Fruit fly (Drosophila melanogaster) whole organism, embryonic: ENCODE measurements around the gene Gr98c.

Experiments used
- ATbp ChIP-seq: fragments of 200-800 bp; sonication (Bioruptor generic); optimal IDR thresholded peaks from 2 replicates; lab custom pipeline; 2017; ENCODE audit warnings: missing biosample characterization, mild to moderate bottlenecking, missing genetic modification characterization, missing genetic modification reagents
- BtbVII ChIP-seq: fragments of 200-800 bp; sonication (Bioruptor generic); optimal IDR thresholded peaks from 3 replicates; lab custom pipeline; 2017; ENCODE audit warnings: missing biosample characterization, mild to moderate bottlenecking, missing genetic modification characterization
- CG10979 ChIP-seq: fragments of 200-800 bp; sonication (Bioruptor generic); optimal IDR thresholded peaks from 2 replicates; lab custom pipeline; 2018; ENCODE audit warnings: missing biosample characterization, mild to moderate bottlenecking, missing genetic modification characterization, moderate library complexity
- CG14050 ChIP-seq: fragments of 200-800 bp; sonication (Bioruptor generic); IDR thresholded peaks from 3 replicates; pipeline ENCODE4 v1.3.6; 2022; ENCODE audit warnings: missing biosample characterization, missing genetic modification characterization
- CG15601 ChIP-seq: fragments of 200-800 bp; sonication (Bioruptor generic); optimal IDR thresholded peaks from 3 replicates; lab custom pipeline; 2019; ENCODE audit warnings: missing biosample characterization, mild to moderate bottlenecking, missing genetic modification characterization, moderate library complexity
- CG16779 ChIP-seq: fragments of 200-800 bp; sonication (Bioruptor generic); IDR thresholded peaks from 2 replicates; pipeline ENCODE4 v1.3.6; 2022; ENCODE audit warnings: missing biosample characterization, missing genetic modification characterization
- CG17802 ChIP-seq: fragments of 200-800 bp; sonication (Bioruptor generic); optimal IDR thresholded peaks from 2 replicates; lab custom pipeline; 2018; ENCODE audit warnings: missing biosample characterization, mild to moderate bottlenecking, missing genetic modification characterization, moderate library complexity
- CG18476 ChIP-seq: fragments of 200-800 bp; sonication (Bioruptor generic); optimal IDR thresholded peaks from 2 replicates; lab custom pipeline; 2016; ENCODE audit warnings: missing biosample characterization, mild to moderate bottlenecking, missing genetic modification characterization
- CG2678 ChIP-seq: fragments of 200-800 bp; sonication (Bioruptor generic); optimal IDR thresholded peaks from 3 replicates; lab custom pipeline; 2019; ENCODE audit warnings: missing biosample characterization, mild to moderate bottlenecking, missing genetic modification characterization, moderate library complexity
- CG31441 ChIP-seq: fragments of 200-800 bp; sonication (Bioruptor generic); IDR thresholded peaks from 2 replicates; pipeline ENCODE4 v1.3.6; 2022; ENCODE audit warnings: missing biosample characterization, missing genetic modification characterization
- CG32772 ChIP-seq: fragments of 200-800 bp; sonication (Bioruptor generic); IDR thresholded peaks from 2 replicates; pipeline ENCODE4 v1.3.6; 2022; ENCODE audit warnings: missing biosample characterization, missing genetic modification characterization
- CG3281 ChIP-seq: fragments of 200-800 bp; sonication (Bioruptor generic); optimal IDR thresholded peaks from 3 replicates; lab custom pipeline; 2017; ENCODE audit warnings: missing biosample characterization, mild to moderate bottlenecking, missing genetic modification characterization
- CG42726 ChIP-seq: fragments of 200-800 bp; sonication (Bioruptor generic); IDR thresholded peaks from 2 replicates; pipeline ENCODE4 v1.3.6; 2022; ENCODE audit warnings: missing biosample characterization, missing genetic modification characterization; ENCODE audit not compliant: partially characterized antibody
- CG6854 ChIP-seq: fragments of 200-800 bp; sonication (Bioruptor generic); optimal IDR thresholded peaks from 3 replicates; lab custom pipeline; 2017; ENCODE audit warnings: missing biosample characterization, mild to moderate bottlenecking, missing genetic modification characterization
- CG7372 ChIP-seq: fragments of 200-800 bp; sonication (Bioruptor generic); IDR thresholded peaks from 2 replicates; pipeline ENCODE4 v1.3.6; 2022; ENCODE audit warnings: missing biosample characterization, missing genetic modification characterization
- CG7556 ChIP-seq: fragments of 200-800 bp; sonication (Bioruptor generic); optimal IDR thresholded peaks from 2 replicates; lab custom pipeline; 2017; ENCODE audit warnings: missing biosample characterization, mild to moderate bottlenecking, missing genetic modification characterization
- CG7786 ChIP-seq: fragments of 200-800 bp; sonication (Bioruptor generic); optimal IDR thresholded peaks from 2 replicates; lab custom pipeline; 2016; ENCODE audit warnings: missing biosample characterization, missing genetic modification characterization
- CG7839 ChIP-seq: fragments of 200-800 bp; sonication (Bioruptor generic); optimal IDR thresholded peaks from 3 replicates; lab custom pipeline; 2018; ENCODE audit warnings: missing biosample characterization, mild to moderate bottlenecking, missing genetic modification characterization, moderate library complexity
- CG8290 ChIP-seq, 3 experiments: fragments of 200-800 bp; sonication (Bioruptor generic); optimal IDR thresholded peaks; 2 replicates each; lab custom pipeline; 2016 to 2019; ENCODE audit warnings: missing biosample characterization in 3 of 3, missing genetic modification characterization in 3 of 3, mild to moderate bottlenecking in 2 of 3, moderate library complexity in 1 of 3
- CG8388 ChIP-seq: fragments of 200-800 bp; sonication (Bioruptor generic); optimal IDR thresholded peaks from 2 replicates; lab custom pipeline; 2019; ENCODE audit warnings: missing biosample characterization, mild to moderate bottlenecking, missing genetic modification characterization, moderate library complexity
- CG8924 ChIP-seq: fragments of 200-800 bp; optimal IDR thresholded peaks from 3 replicates; lab custom pipeline; 2019; ENCODE audit warnings: missing biosample characterization, mild to moderate bottlenecking, missing genetic modification characterization, moderate library complexity
- CG9817 ChIP-seq: fragments of 200-800 bp; sonication (Bioruptor generic); optimal IDR thresholded peaks from 2 replicates; lab custom pipeline; 2018; ENCODE audit warnings: missing biosample characterization, mild to moderate bottlenecking, missing genetic modification characterization, moderate library complexity
- D19B ChIP-seq: fragments of 200-800 bp; sonication (Bioruptor generic); optimal IDR thresholded peaks from 2 replicates; lab custom pipeline; 2017; ENCODE audit warnings: missing biosample characterization, mild to moderate bottlenecking, missing genetic modification characterization
- Eip74EF ChIP-seq, 2 experiments: fragments of 200-800 bp in 1 of 2; fragments of >200 bp in 1 of 2; sonication (Bioruptor generic) in 1 of 2; optimal IDR thresholded peaks; 2 replicates each; lab custom pipeline; 2017 to 2019; ENCODE audit warnings: missing biosample characterization in 2 of 2, missing genetic modification characterization in 2 of 2, mild to moderate bottlenecking in 1 of 2, moderate library complexity in 1 of 2
- HHEX ChIP-seq: fragments of 200-800 bp; sonication (Bioruptor generic); optimal IDR thresholded peaks from 3 replicates; lab custom pipeline; 2017; ENCODE audit warnings: missing biosample characterization, mild to moderate bottlenecking, missing genetic modification characterization, missing genetic modification reagents
- Hand ChIP-seq: fragments of 200-800 bp; sonication (Bioruptor generic); optimal IDR thresholded peaks from 2 replicates; lab custom pipeline; 2017; ENCODE audit warnings: mild to moderate bottlenecking, missing biosample characterization, missing genetic modification reagents, missing genetic modification characterization
- HmgD ChIP-seq: fragments of 200-800 bp; sonication (Bioruptor generic); optimal IDR thresholded peaks from 3 replicates; lab custom pipeline; 2016; ENCODE audit warnings: missing biosample characterization, missing genetic modification characterization
- Med ChIP-seq: fragments of 200-800 bp; sonication (Bioruptor generic); peaks from one replicate; lab custom pipeline; 2016; ENCODE audit warnings: missing biosample characterization, missing genetic modification characterization, mild to moderate bottlenecking, inconsistent platforms, moderate library complexity
- Myb ChIP-seq: fragments of 200-800 bp; sonication (Bioruptor generic); optimal IDR thresholded peaks from 2 replicates; lab custom pipeline; 2016; ENCODE audit warnings: missing biosample characterization, missing genetic modification characterization
- Nf-YB ChIP-seq: fragments of 200-800 bp; sonication (Bioruptor generic); optimal IDR thresholded peaks from 3 replicates; lab custom pipeline; 2019; ENCODE audit warnings: missing biosample characterization, mild to moderate bottlenecking, missing genetic modification characterization, moderate library complexity
- Pdp1 ChIP-seq, 2 experiments: fragments of 200-800 bp; sonication (Bioruptor generic); optimal IDR thresholded peaks; 3 replicates each; lab custom pipeline; 2016; ENCODE audit warnings: missing biosample characterization in 2 of 2, missing genetic modification characterization in 2 of 2, mild to moderate bottlenecking in 1 of 2, moderate library complexity in 1 of 2
- Rx ChIP-seq: fragments of 200-800 bp; sonication (Bioruptor generic); IDR thresholded peaks from 2 replicates; pipeline ENCODE4 v1.3.6; 2022; ENCODE audit warnings: missing biosample characterization, missing genetic modification characterization
- Sox102F ChIP-seq: fragments of 200-800 bp; sonication (Bioruptor generic); optimal IDR thresholded peaks from 2 replicates; lab custom pipeline; 2018; ENCODE audit warnings: missing biosample characterization, mild to moderate bottlenecking, missing genetic modification characterization, moderate library complexity
- Trl ChIP-seq, 3 experiments: fragments of >200 bp in 2 of 3; fragments of 200-800 bp in 1 of 3; sonication (Bioruptor generic) in 1 of 3; optimal IDR thresholded peaks; 2 replicates in 1 of 3; 3 replicates in 2 of 3; lab custom pipeline; 2016 to 2017; ENCODE audit warnings: missing biosample characterization in 1 of 3, missing genetic modification characterization in 1 of 3
- bab2 ChIP-seq: fragments of 200-800 bp; sonication (Bioruptor generic); optimal IDR thresholded peaks from 2 replicates; lab custom pipeline; 2016; ENCODE audit warnings: missing biosample characterization, missing genetic modification characterization
- dpn ChIP-seq, 2 experiments: fragments of 200-800 bp; sonication (Bioruptor generic); optimal IDR thresholded peaks; 3 replicates each; lab custom pipeline; 2016; ENCODE audit warnings: missing biosample characterization in 2 of 2, missing genetic modification characterization in 2 of 2
- lmd ChIP-seq: fragments of 200-800 bp; sonication (Bioruptor generic); IDR thresholded peaks from 2 replicates; pipeline ENCODE4 v1.3.6; 2022; ENCODE audit warnings: missing biosample characterization, missing genetic modification characterization
- mam ChIP-seq: fragments of 200-800 bp; sonication (Bioruptor generic); optimal IDR thresholded peaks from 3 replicates; lab custom pipeline; 2016; ENCODE audit warnings: missing biosample characterization, missing genetic modification characterization
- nom ChIP-seq: fragments of 200-800 bp; sonication (Bioruptor generic); optimal IDR thresholded peaks from 2 replicates; lab custom pipeline; 2017; ENCODE audit warnings: missing biosample characterization, missing genetic modification characterization, mild to moderate bottlenecking, moderate library complexity, missing genetic modification reagents
- pan ChIP-seq, 4 experiments: fragments of >200 bp in 3 of 4; fragments of 200-800 bp in 1 of 4; sonication (Bioruptor generic) in 1 of 4; optimal IDR thresholded peaks in 3 of 4; IDR thresholded peaks in 1 of 4; 2 replicates each; pipeline versions ENCODE4 v1.3.6 to Lab custom; 2017 to 2022; ENCODE audit warnings: missing biosample characterization in 2 of 4, missing genetic modification characterization in 2 of 4, mixed read lengths in 1 of 4
- pita ChIP-seq: fragments of 200-800 bp; sonication (Bioruptor generic); optimal IDR thresholded peaks from 2 replicates; lab custom pipeline; 2017; ENCODE audit warnings: missing biosample characterization, mild to moderate bottlenecking, missing genetic modification characterization
- sisA ChIP-seq: fragments of 200-800 bp; sonication (Bioruptor generic); IDR thresholded peaks from 2 replicates; pipeline ENCODE4 v1.3.6; 2022; ENCODE audit warnings: missing biosample characterization, missing genetic modification characterization
- so ChIP-seq: fragments of 200-800 bp; sonication (Bioruptor generic); IDR thresholded peaks from 3 replicates; pipeline ENCODE4 v1.3.6; 2022; ENCODE audit warnings: missing biosample characterization, missing genetic modification characterization
- sr ChIP-seq: fragments of 200-800 bp; sonication (Bioruptor generic); IDR thresholded peaks from 3 replicates; pipeline ENCODE4 v1.3.6; 2022; ENCODE audit warnings: missing biosample characterization, missing genetic modification characterization
- tin ChIP-seq: fragments of 200-800 bp; sonication (Bioruptor generic); optimal IDR thresholded peaks from 3 replicates; lab custom pipeline; 2016; ENCODE audit warnings: missing biosample characterization, missing genetic modification characterization
- unpg ChIP-seq: fragments of 200-800 bp; sonication (Bioruptor generic); optimal IDR thresholded peaks from 3 replicates; lab custom pipeline; 2018; ENCODE audit warnings: missing biosample characterization, mild to moderate bottlenecking, missing genetic modification characterization, moderate library complexity
- vfl ChIP-seq: fragments of 200-800 bp; sonication (Bioruptor generic); optimal IDR thresholded peaks from 2 replicates; lab custom pipeline; 2016; ENCODE audit warnings: missing biosample characterization, missing genetic modification characterization

The Gr98c gene

DNA sequence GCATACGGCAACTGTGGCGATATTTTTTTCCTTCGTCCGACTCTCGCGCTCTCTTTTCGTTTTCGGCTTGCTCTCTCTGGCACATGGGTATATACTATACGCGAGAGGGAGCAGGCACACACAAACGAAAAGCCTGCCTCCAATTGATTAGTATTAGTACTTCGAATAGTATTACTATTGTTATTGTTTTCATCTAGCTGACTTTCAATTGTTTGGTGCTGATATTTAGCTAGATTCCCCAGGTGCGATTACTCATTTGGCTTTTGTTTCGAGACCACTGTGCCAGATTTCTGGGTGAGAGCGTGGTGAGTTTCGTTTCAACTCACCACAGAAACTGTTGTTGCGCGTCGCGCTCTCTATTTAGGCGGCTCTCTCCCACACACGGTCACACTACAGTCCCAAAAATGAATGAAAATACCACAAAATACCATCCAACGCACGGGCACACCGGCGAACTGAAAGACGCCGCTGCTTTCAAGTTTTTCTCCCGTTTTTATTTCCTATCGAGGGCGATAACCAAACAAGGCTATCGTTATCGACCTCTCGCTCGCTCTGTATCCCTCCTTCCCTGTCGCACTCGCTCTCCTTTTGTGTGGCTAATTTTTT lies 37.1 kb downstream of the Gr98c start (continued):
- TF ChIP-seq sr (GFP tag; lab: Robert Waterston, UW) (no peak), ATbp (GFP tag; lab: Kevin White, UChicago) (peak; percentile 65), CG3281 (GFP tag; lab: Kevin White, UChicago) (peak; percentile 82), Trl (optimal IDR thresholded peaks at IDR 0.05; lab: Kevin White, UChicago) (peak; percentile 91 to 94), Trl (GFP tag; optimal IDR thresholded peaks at IDR 0.05; lab: Kevin White, UChicago) (peak; percentile 84), unpg (peak; percentile 80), vfl (GFP tag; lab: Kevin White, UChicago) (peak; percentile 0), pita (GFP tag; lab: Kevin White, UChicago) (no peak), CG6854 (GFP tag; lab: Kevin White, UChicago) (peak; percentile 77), Myb (peak; percentile 85), CG17802 (tag; lab: Kevin White, UChicago) (peak; percentile 1), CG7556 (GFP tag; lab: Kevin White, UChicago) (peak; percentile 51), Pdp1 (GFP tag; optimal IDR thresholded peaks at IDR 0.05; lab: Kevin White, UChicago) (peak in 1 of 2 experiments; percentile 42), so (GFP tag; lab: Robert Waterston, UW) (no peak), Hand (GFP tag; lab: Kevin White, UChicago) (peak; percentile 57), CG16779 (GFP tag; lab: Robert Waterston, UW) (no peak), sisA (GFP tag; lab: Robert Waterston, UW) (no peak), pan (optimal IDR thresholded peaks at IDR 0.05; lab: Kevin White, UChicago) (no peak), pan (GFP tag; optimal IDR thresholded peaks at IDR 0.05 in 1 of 2, IDR thresholded peaks at IDR 0.05 in 1 of 2) (no peak), Med (peak; percentile 95), CG31441 (GFP tag; lab: Robert Waterston, UW) (no peak), mam (peak; percentile 39), CG8290 (GFP tag; optimal IDR thresholded peaks at IDR 0.05; lab: Kevin White, UChicago) (no peak), CG8290 (tag; optimal IDR thresholded peaks at IDR 0.05; lab: Kevin White, UChicago) (peak in 1 of 2 experiments; percentile 88), CG7372 (GFP tag; lab: Robert Waterston, UW) (no peak), CG9817 (tag; lab: Kevin White, UChicago) (peak; percentile 24), CG7786 (peak; percentile 48), CG7839 (tag; lab: Kevin White, UChicago) (peak; percentile 48), CG32772 (GFP tag; lab: Robert Waterston, UW) (no peak), CG8924 (tag; lab: Kevin White, UChicago) (peak; percentile 81), Rx (no peak), HHEX (GFP tag; lab: Kevin White, UChicago) (peak; percentile 63), Sox102F (peak; percentile 54), CG15601 (tag; lab: Kevin White, UChicago) (peak; percentile 40), tin (GFP tag; lab: Kevin White, UChicago) (peak; percentile 24), Eip74EF (GFP tag; optimal IDR thresholded peaks at IDR 0.05; lab: Kevin White, UChicago) (peak in 1 of 2 experiments; percentile 68), D19B (GFP tag; lab: Kevin White, UChicago) (no peak), Nf-YB (peak; percentile 20), CG18476 (GFP tag; lab: Kevin White, UChicago) (peak; percentile 37), CG10979 (tag; lab: Kevin White, UChicago) (peak; percentile 51), HmgD (GFP tag; lab: Kevin White, UChicago) (peak; percentile 39), dpn (GFP tag; optimal IDR thresholded peaks at IDR 0.05; lab: Kevin White, UChicago) (peak; percentile 22 to 60), bab2 (GFP tag; lab: Kevin White, UChicago) (peak; percentile 53), CG42726 (GFP tag; lab: Robert Waterston, UW) (no peak), nom (peak; percentile 80), lmd (no peak), BtbVII (GFP tag; lab: Kevin White, UChicago) (peak; percentile 78), CG2678 (tag; lab: Kevin White, UChicago) (peak; percentile 74), CG14050 (GFP tag; lab: Robert Waterston, UW) (no peak), CG8388 (GFP tag; lab: Kevin White, UChicago) (peak; percentile 71)
